Fruit fly (Drosophila melanogaster): Measurements from ENCODE around the gene CG34162.
A peak's percentile ranks its signal among the peaks of the same experiment; 100 is the strongest.

CG34162 gene

DNA sequence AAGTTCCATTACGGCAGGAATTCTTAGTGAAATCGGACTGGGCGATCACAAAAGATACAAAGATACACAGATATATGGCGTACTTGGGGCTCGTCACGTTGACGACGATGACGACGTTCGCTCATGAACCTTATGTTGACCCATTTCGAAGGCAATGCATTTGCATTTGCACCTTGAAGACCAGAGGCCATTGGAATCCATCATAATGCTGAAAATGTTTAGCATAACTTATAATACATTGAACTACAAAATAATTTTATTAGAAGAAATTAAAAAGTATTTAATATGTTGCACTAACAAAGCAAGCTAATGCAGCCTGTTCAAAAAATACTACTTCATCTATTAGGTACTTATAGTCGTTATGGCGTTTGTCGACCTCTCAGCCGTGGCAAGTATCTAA is at the start of gene CG34162:
Gene CG34162, plus strand, starts transcription at position 301 of the 400 bp plus-strand sequence.
- no peak for TF ChIP-seq Hnf4 (GFP tag; optimal IDR thresholded peaks at IDR 0.05)
- TF ChIP-seq dsf (GFP tag; optimal IDR thresholded peaks at IDR 0.05; ENCODE audit: borderline replicate concordance) = no peak
- TF ChIP-seq Rel (GFP tag; optimal IDR thresholded peaks at IDR 0.05) = no peak
- TF ChIP-seq Rel (tag; optimal IDR thresholded peaks at IDR 0.05) = no peak
- TF ChIP-seq tai (GFP tag; optimal IDR thresholded peaks at IDR 0.05) = no peak

DNA sequence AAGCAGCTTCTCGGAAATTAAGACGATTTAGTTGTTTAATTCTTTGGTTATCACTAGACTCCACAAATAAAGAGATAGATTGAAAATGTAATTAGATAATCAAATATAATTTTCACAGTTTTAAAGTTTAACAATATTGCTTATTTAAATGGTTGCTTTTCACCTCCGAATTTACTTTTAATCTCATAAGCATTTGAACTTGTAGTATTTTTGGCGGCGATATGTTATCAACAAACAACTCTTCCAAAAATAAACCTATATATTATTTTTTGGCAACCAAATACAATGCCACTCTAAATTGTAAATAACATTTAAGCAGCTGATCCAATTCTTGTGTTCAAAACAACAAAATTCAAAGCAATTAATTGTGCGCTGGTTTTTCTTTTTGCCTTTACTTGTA is 47.2 kb upstream of the CG34162 start, which contains the start of the genes CG43355 and sala:
Gene CG43355, plus strand, starts transcription at position 301 of the 400 bp plus-strand sequence.
Gene sala, plus strand, starts transcription at position 301 of the 400 bp plus-strand sequence.
- TF ChIP-seq Hr83 (GFP tag; optimal IDR thresholded peaks at IDR 0.05; ENCODE audit: poor library complexity, severe bottlenecking) (no peak), GATAd (GFP tag; optimal IDR thresholded peaks at IDR 0.05) (no peak), Rel (GFP tag; optimal IDR thresholded peaks at IDR 0.05) (no peak), Rel (tag; optimal IDR thresholded peaks at IDR 0.05) (no peak), Myc (optimal IDR thresholded peaks at IDR 0.05) (no peak), jim (GFP tag; optimal IDR thresholded peaks at IDR 0.05) (no peak), psq (GFP tag; optimal IDR thresholded peaks at IDR 0.05) (no peak), CG32264 (GFP tag; optimal IDR thresholded peaks at IDR 0.05) (no peak), usp (GFP tag; optimal IDR thresholded peaks at IDR 0.05) (no peak), br (GFP tag; optimal IDR thresholded peaks at IDR 0.05) (no peak), pan (optimal IDR thresholded peaks at IDR 0.05) (no peak), Mio (GFP tag; optimal IDR thresholded peaks at IDR 0.05) (no peak), OdsH (GFP tag; optimal IDR thresholded peaks at IDR 0.05) (no peak), Sp1 (GFP tag; optimal IDR thresholded peaks at IDR 0.05) (no peak), HLH106 (tag; optimal IDR thresholded peaks at IDR 0.05) (no peak)

DNA sequence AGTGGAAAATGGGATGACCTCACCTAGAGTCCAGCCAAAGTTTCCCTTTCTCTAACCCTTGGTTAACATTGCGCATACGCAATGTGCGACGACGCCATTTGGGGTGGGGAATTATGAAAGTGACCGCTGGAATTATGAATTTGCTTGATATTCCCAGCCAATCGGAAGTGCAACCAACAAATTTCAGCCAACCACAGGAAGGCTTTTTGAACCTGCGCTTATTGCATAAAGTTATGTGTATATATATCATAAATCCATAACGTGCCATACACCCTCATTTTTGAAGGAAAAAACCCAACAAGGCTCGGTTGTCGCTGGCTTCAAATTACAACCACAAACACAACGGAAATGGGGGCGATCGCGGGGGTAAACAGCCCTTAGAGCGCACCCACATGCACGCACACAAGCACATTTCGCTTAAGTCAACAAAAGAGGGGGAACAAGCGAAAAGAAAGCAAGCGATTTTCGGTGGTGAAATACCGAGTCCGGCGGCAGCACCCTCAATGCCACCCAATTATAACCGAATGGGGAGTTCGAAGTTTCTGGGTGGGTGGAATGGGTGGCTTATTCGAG is 43.1 kb upstream of the CG34162 start:
- TF ChIP-seq dl (GFP tag; optimal IDR thresholded peaks at IDR 0.05; ENCODE audit: insufficient read depth in 1 of 2, partially characterized antibody in 2 of 2) = no peak
- TF ChIP-seq HLH106 (tag; optimal IDR thresholded peaks at IDR 0.05) = no peak

DNA sequence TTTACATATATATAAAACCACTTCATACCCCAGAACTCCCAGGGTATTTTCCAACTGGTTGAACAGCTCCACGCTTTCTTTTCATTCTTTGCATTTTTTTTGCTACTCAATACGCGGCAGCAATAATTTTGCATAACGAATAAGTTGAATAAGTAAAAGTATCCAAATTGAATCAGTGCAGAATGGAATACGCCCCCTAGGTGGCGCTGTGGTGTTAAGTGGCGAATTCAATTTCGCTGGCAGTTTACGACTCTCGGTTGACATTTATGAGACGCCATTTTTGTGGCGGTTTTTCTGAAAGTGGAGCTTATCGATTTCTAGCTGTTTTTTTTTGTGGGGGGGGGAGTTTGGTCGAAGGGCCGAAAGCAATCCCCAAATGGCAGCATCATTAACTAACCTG is 37.7 kb upstream of the CG34162 start:
- TF ChIP-seq Abd-B (GFP tag; optimal IDR thresholded peaks at IDR 0.05) = no peak

DNA sequence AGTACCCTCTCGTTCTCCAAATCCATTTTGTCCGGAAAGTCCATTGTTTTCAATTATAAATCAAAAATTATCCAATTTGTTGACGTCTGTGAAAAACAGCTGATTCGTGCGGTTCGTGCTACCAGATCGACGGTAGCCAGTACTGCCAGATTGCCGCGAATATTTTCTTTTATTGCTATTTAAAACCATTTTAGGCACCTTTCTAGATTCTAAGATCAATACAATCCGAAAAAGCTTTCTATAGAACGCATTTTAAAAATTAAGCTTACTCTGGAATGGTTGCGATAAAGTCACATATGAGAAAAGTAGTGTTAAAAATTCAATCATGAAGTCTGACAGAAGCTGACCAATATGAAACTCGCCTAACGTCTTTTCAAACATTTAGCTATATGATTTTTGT is 32.8 kb upstream of the CG34162 start, which contains the start of gene Cog8:
Gene Cog8, minus strand, starts transcription at position 110 of the 400 bp plus-strand sequence.
- TF ChIP-seq tai (GFP tag; optimal IDR thresholded peaks at IDR 0.05) = peak; percentile 67
- TF ChIP-seq ey (GFP tag; optimal IDR thresholded peaks at IDR 0.05) = peak; percentile 59
- TF ChIP-seq sage (GFP tag; optimal IDR thresholded peaks at IDR 0.05) = no peak
- TF ChIP-seq foxo (GFP tag; optimal IDR thresholded peaks at IDR 0.05) = peak in 1 of 2 experiments; percentile 71
- TF ChIP-seq rgr (GFP tag; optimal IDR thresholded peaks at IDR 0.05) = peak; percentile 66
- TF ChIP-seq HLH106 (tag; optimal IDR thresholded peaks at IDR 0.05) = peak; percentile 38
- TF ChIP-seq Rel (GFP tag; optimal IDR thresholded peaks at IDR 0.05) = no peak
- TF ChIP-seq Rel (tag; optimal IDR thresholded peaks at IDR 0.05) = no peak
- no peak for TF ChIP-seq Hr78 (GFP tag; optimal IDR thresholded peaks at IDR 0.05)
- peak; percentile 33 for TF ChIP-seq OdsH (GFP tag; optimal IDR thresholded peaks at IDR 0.05)
- TF ChIP-seq fru (GFP tag; optimal IDR thresholded peaks at IDR 0.05) = peak; percentile 42
- TF ChIP-seq sv (GFP tag; optimal IDR thresholded peaks at IDR 0.05) = peak; percentile 43
- peak; percentile 34 for TF ChIP-seq h (GFP tag; optimal IDR thresholded peaks at IDR 0.05)
- no peak for TF ChIP-seq Dfd (GFP tag; optimal IDR thresholded peaks at IDR 0.05)
- TF ChIP-seq psq (GFP tag; optimal IDR thresholded peaks at IDR 0.05) = peak; percentile 24
- TF ChIP-seq Vsx2 (GFP tag; optimal IDR thresholded peaks at IDR 0.05; ENCODE audit: partially characterized antibody) = no peak
- TF ChIP-seq CG9705 (GFP tag; optimal IDR thresholded peaks at IDR 0.05) = no peak
- no peak for TF ChIP-seq CG32264 (GFP tag; optimal IDR thresholded peaks at IDR 0.05)
- TF ChIP-seq br (GFP tag; optimal IDR thresholded peaks at IDR 0.05) = peak; percentile 8
- TF ChIP-seq GATAd (GFP tag; optimal IDR thresholded peaks at IDR 0.05) = no peak

DNA sequence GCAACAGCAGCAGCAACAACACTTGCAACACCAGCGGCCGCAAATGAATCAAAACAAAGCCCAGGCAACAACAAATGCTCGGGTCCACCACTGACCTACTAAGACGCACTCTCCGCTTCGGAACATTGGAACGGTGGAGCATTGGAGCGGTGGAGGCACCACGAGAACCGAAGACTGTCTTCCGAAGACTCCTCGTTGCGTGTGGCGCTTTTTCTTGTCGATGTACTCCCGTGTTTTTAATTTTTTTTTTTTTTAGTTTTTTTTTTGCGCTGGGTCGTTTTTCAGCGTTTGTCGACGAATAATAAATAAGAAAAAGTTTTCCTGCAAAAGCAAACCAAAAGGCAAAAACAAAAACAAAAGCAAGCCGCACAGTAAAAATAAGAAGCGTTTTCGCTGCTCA is 31.0 kb upstream of the CG34162 start:
- TF ChIP-seq Jra (GFP tag; optimal IDR thresholded peaks at IDR 0.05) (no peak), woc (GFP tag; optimal IDR thresholded peaks at IDR 0.05) (no peak), Dfd (GFP tag; optimal IDR thresholded peaks at IDR 0.05) (peak; percentile 7)

All from whole organism, wandering third instar larva.